Worm (Caenorhabditis elegans): ENCODE data around the gene F16F9.3.

- no peak for TF ChIP-seq mxl-2 (GFP tag; conservative IDR thresholded peaks at IDR 0.05)
- no peak for TF ChIP-seq jun-1 (tag; optimal IDR thresholded peaks at IDR 0.05)
- TF ChIP-seq lsy-2 (tag; optimal IDR thresholded peaks at IDR 0.05), result no peak
- no peak for TF ChIP-seq skn-1 (tag; optimal IDR thresholded peaks at IDR 0.05)
- no peak for TF ChIP-seq nhr-6 (tag; optimal IDR thresholded peaks at IDR 0.05)
- no peak for TF ChIP-seq tag-97 (GFP tag; IDR thresholded peaks at IDR 0.05)
- TF ChIP-seq aly-2 (tag; optimal IDR thresholded peaks at IDR 0.05), result no peak
Measured at ce11 chrX:8429503-8429902, 27.9 kb upstream of the F16F9.3 start.
